Worm (Caenorhabditis elegans): Measurements from ENCODE around the gene tbx-33.

tbx-33 gene

ce11 chrIII:11592096-11592495, 44.5 kb downstream of the tbx-33 start:
- no peak for TF ChIP-seq him-1 (tag; optimal IDR thresholded peaks at IDR 0.05)
- no peak for TF ChIP-seq W03F9.2 (tag; optimal IDR thresholded peaks at IDR 0.05)
- TF ChIP-seq dao-5 (tag; optimal IDR thresholded peaks at IDR 0.05): no peak

ce11 chrIII:11590255-11590654, 46.4 kb downstream of the tbx-33 start:
- no peak for TF ChIP-seq dao-5 (tag; optimal IDR thresholded peaks at IDR 0.05)

DNA sequence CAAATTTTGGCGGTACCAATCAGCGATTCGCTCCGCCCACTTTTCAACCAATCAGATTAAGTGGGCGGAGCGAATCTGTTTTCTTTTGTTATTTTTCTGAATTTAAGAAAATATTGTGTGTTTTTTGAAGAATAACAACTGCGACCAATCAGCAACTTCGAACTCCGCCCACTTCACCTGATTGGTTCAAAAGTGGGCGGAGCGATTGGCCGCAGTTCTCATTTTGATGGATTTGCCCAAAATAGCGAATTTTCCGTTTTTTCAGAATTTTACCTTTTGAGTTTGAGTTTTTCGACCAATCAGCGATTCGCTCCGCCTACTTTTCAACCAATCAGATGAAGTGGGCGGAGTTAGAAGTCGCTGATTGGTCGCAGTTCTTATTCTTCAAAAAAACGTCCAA, 47.3 kb downstream of the tbx-33 start:
- no peak for TF ChIP-seq him-1 (tag; optimal IDR thresholded peaks at IDR 0.05)
- no peak for TF ChIP-seq dao-5 (tag; optimal IDR thresholded peaks at IDR 0.05)
- no peak for TF ChIP-seq W03F9.2 (tag; optimal IDR thresholded peaks at IDR 0.05)

DNA sequence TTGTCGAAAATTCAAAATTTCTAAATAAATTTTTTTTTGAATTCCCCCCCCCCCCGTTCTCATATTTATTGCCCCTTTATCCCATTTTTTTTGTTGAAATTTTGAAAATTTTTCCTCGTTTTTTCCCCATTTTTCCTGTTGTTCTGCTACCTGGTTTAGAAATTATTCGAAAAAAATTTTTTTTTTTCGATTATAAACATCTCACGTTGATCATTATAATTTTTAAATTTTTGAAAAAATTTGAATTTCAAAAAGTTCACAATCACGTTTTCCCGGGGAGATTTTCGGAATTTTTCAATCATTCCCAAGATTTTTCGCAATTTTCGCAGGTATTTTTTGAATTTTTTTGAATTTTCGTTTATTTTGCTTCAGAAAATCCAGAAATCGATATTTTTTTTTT, 47.7 kb downstream of the tbx-33 start, which contains the start of gene Y66D12A.3:
Gene Y66D12A.3 (plus strand): TSS at position 301 of the 400 bp plus-strand sequence.
- TF ChIP-seq W03F9.2 (tag; optimal IDR thresholded peaks at IDR 0.05): no peak
- TF ChIP-seq him-1 (tag; optimal IDR thresholded peaks at IDR 0.05): no peak
- TF ChIP-seq dao-5 (tag; optimal IDR thresholded peaks at IDR 0.05): no peak
